Fruit fly (Drosophila melanogaster): ENCODE data around the gene bon.

bon gene

dm6 chr3R:20581376-20581775 lies 11.6 kb upstream of the bon start, which contains the start of gene CG34008:
TSS of gene CG34008 (minus strand) at chr3R:20581522.
- TF ChIP-seq pad (GFP tag; optimal IDR thresholded peaks at IDR 0.05) (no peak), Mnt (GFP tag; optimal IDR thresholded peaks at IDR 0.05) (no peak), cnc (optimal IDR thresholded peaks at IDR 0.05) (no peak), CG7101 (tag; optimal IDR thresholded peaks at IDR 0.05) (no peak), toe (GFP tag; optimal IDR thresholded peaks at IDR 0.05) (no peak), CG7045 (GFP tag; optimal IDR thresholded peaks at IDR 0.05) (no peak), bab1 (GFP tag; optimal IDR thresholded peaks at IDR 0.05) (no peak), cic (GFP tag; optimal IDR thresholded peaks at IDR 0.05) (no peak), CG14711 (tag; optimal IDR thresholded peaks at IDR 0.05) (no peak), tj (GFP tag; optimal IDR thresholded peaks at IDR 0.05) (no peak), ovo (GFP tag; optimal IDR thresholded peaks at IDR 0.05) (no peak), CG12768 (GFP tag; optimal IDR thresholded peaks at IDR 0.05) (no peak), Hr96 (GFP tag; optimal IDR thresholded peaks at IDR 0.05) (no peak)

DNA sequence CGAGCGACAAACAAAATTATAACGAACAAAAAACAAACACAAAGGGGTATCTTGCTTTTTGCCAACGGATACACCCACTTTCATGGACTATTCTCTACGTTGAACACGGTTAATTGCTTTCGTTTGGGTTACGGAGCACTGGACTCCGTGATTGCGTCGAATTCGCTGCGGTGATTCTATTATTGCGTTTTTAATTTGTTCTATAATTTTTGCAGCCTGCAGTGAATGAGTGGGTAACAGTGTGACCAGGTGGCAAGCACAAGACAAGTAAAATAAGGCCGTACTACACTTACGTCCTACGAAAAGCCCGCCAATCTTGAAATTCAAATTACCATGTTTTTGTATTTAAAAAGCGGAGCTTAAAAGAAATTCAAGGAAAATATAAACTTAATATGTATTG lies 7.4 kb upstream of the bon start, which contains the start of gene CG16953:
Gene CG16953 (minus strand): TSS at position 268 of the 400 bp plus-strand sequence.
- no peak for TF ChIP-seq kay (GFP tag; ENCODE audit: borderline replicate concordance)
- no peak for TF ChIP-seq Clk (GFP tag; optimal IDR thresholded peaks at IDR 0.05)
- peak; percentile 59 for TF ChIP-seq cic (GFP tag; optimal IDR thresholded peaks at IDR 0.05)
- no peak for TF ChIP-seq cnc (optimal IDR thresholded peaks at IDR 0.05)
- no peak for TF ChIP-seq Hr96 (GFP tag; optimal IDR thresholded peaks at IDR 0.05)
- TF ChIP-seq CG33017 (tag; optimal IDR thresholded peaks at IDR 0.05): peak; percentile 20
- no peak for TF ChIP-seq toe (GFP tag; optimal IDR thresholded peaks at IDR 0.05)
- TF ChIP-seq tj (GFP tag; optimal IDR thresholded peaks at IDR 0.05): no peak
- no peak for TF ChIP-seq CG12768 (GFP tag; optimal IDR thresholded peaks at IDR 0.05)
- peak; percentile 15 for TF ChIP-seq CG14711 (tag; optimal IDR thresholded peaks at IDR 0.05)
- TF ChIP-seq pad (GFP tag; optimal IDR thresholded peaks at IDR 0.05): no peak
- peak; percentile 67 for TF ChIP-seq bab1 (GFP tag; optimal IDR thresholded peaks at IDR 0.05)
- no peak for TF ChIP-seq CG7101 (tag; optimal IDR thresholded peaks at IDR 0.05)
- TF ChIP-seq Mnt (GFP tag; optimal IDR thresholded peaks at IDR 0.05): peak; percentile 19

dm6 chr3R:20586409-20586808 lies 6.5 kb upstream of the bon start:
- TF ChIP-seq CG7045 (GFP tag; optimal IDR thresholded peaks at IDR 0.05) (no peak), pad (GFP tag; optimal IDR thresholded peaks at IDR 0.05) (no peak), Mnt (GFP tag; optimal IDR thresholded peaks at IDR 0.05) (no peak), CG33017 (tag; optimal IDR thresholded peaks at IDR 0.05) (no peak), CG11617 (GFP tag; optimal IDR thresholded peaks at IDR 0.05) (no peak), bab1 (GFP tag; optimal IDR thresholded peaks at IDR 0.05) (no peak), Hr96 (GFP tag; optimal IDR thresholded peaks at IDR 0.05) (no peak), Clk (GFP tag; optimal IDR thresholded peaks at IDR 0.05) (no peak), CG7101 (tag; optimal IDR thresholded peaks at IDR 0.05) (no peak), cic (GFP tag; optimal IDR thresholded peaks at IDR 0.05) (no peak), ovo (GFP tag; optimal IDR thresholded peaks at IDR 0.05) (no peak), CG1620 (GFP tag; optimal IDR thresholded peaks at IDR 0.05) (no peak), Crg-1 (GFP tag; optimal IDR thresholded peaks at IDR 0.05) (no peak), toe (GFP tag; optimal IDR thresholded peaks at IDR 0.05) (no peak), CG14711 (tag; optimal IDR thresholded peaks at IDR 0.05) (no peak), kay (GFP tag; ENCODE audit: borderline replicate concordance) (no peak), cnc (optimal IDR thresholded peaks at IDR 0.05) (no peak), CG5204 (GFP tag; optimal IDR thresholded peaks at IDR 0.05) (no peak), CG12768 (GFP tag; optimal IDR thresholded peaks at IDR 0.05) (no peak)

dm6 chr3R:20587630-20588479 lies 5.1 kb upstream of the bon start, which contains the start of gene Septin2:
TSS of gene Septin2 (minus strand) at chr3R:20588356.
- TF ChIP-seq CG14711 (tag; optimal IDR thresholded peaks at IDR 0.05): peak; percentile 77
- TF ChIP-seq cic (GFP tag; optimal IDR thresholded peaks at IDR 0.05): peak; percentile 33
- TF ChIP-seq ovo (GFP tag; optimal IDR thresholded peaks at IDR 0.05): peak; percentile 38
- peak; percentile 55 for TF ChIP-seq pad (GFP tag; optimal IDR thresholded peaks at IDR 0.05)
- TF ChIP-seq Hr96 (GFP tag; optimal IDR thresholded peaks at IDR 0.05): no peak
- TF ChIP-seq CG33017 (tag; optimal IDR thresholded peaks at IDR 0.05): peak; percentile 73
- TF ChIP-seq CG12768 (GFP tag; optimal IDR thresholded peaks at IDR 0.05): peak; percentile 74
- TF ChIP-seq CG7101 (tag; optimal IDR thresholded peaks at IDR 0.05): peak; percentile 77
- peak; percentile 8 for TF ChIP-seq Crg-1 (GFP tag; optimal IDR thresholded peaks at IDR 0.05)
- peak; percentile 57 for TF ChIP-seq tj (GFP tag; optimal IDR thresholded peaks at IDR 0.05)
- no peak for TF ChIP-seq kay (GFP tag; ENCODE audit: borderline replicate concordance)
- no peak for TF ChIP-seq toe (GFP tag; optimal IDR thresholded peaks at IDR 0.05)
- no peak for TF ChIP-seq cnc (optimal IDR thresholded peaks at IDR 0.05)
- TF ChIP-seq CG1620 (GFP tag; optimal IDR thresholded peaks at IDR 0.05): peak; percentile 54
- peak; percentile 74 for TF ChIP-seq CG7045 (GFP tag; optimal IDR thresholded peaks at IDR 0.05)
- peak; percentile 78 for TF ChIP-seq bab1 (GFP tag; optimal IDR thresholded peaks at IDR 0.05)
- TF ChIP-seq Mnt (GFP tag; optimal IDR thresholded peaks at IDR 0.05): peak; percentile 45
- TF ChIP-seq Clk (GFP tag; optimal IDR thresholded peaks at IDR 0.05): peak; percentile 75
- TF ChIP-seq CG5204 (GFP tag; optimal IDR thresholded peaks at IDR 0.05): no peak
- TF ChIP-seq CG11617 (GFP tag; optimal IDR thresholded peaks at IDR 0.05): peak; percentile 77

DNA sequence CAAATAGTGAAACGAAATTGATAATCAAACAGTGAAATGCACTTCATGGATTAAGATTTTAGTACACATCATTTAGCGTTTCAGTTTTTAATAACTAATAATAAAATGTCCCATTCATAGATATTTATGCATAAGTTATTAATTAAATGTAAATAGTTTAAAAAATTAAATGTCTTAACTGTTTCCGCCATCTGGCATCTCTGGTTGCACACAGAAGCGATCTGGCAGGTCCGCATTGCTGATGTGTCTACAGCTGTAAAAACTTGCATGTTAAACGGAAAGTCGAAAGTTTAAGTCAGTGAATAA lies 4.5 kb upstream of the bon start, which contains the start of gene Srp72:
Gene Srp72 (plus strand): TSS at position 232 of the 306 bp plus-strand sequence.
- TF ChIP-seq CG1620 (GFP tag; optimal IDR thresholded peaks at IDR 0.05) (peak; percentile 35), bab1 (GFP tag; optimal IDR thresholded peaks at IDR 0.05) (peak; percentile 44), toe (GFP tag; optimal IDR thresholded peaks at IDR 0.05) (no peak), CG7045 (GFP tag; optimal IDR thresholded peaks at IDR 0.05) (peak; percentile 42), CG12768 (GFP tag; optimal IDR thresholded peaks at IDR 0.05) (peak; percentile 22), CG5204 (GFP tag; optimal IDR thresholded peaks at IDR 0.05) (no peak), Mnt (GFP tag; optimal IDR thresholded peaks at IDR 0.05) (peak; percentile 40), Crg-1 (GFP tag; optimal IDR thresholded peaks at IDR 0.05) (peak; percentile 19), tj (GFP tag; optimal IDR thresholded peaks at IDR 0.05) (no peak), kay (GFP tag; ENCODE audit: borderline replicate concordance) (no peak), pad (GFP tag; optimal IDR thresholded peaks at IDR 0.05) (peak; percentile 21), CG11617 (GFP tag; optimal IDR thresholded peaks at IDR 0.05) (peak; percentile 51), CG33017 (tag; optimal IDR thresholded peaks at IDR 0.05) (peak; percentile 1), Clk (GFP tag; optimal IDR thresholded peaks at IDR 0.05) (peak; percentile 23), CG7101 (tag; optimal IDR thresholded peaks at IDR 0.05) (peak; percentile 36), CG14711 (tag; optimal IDR thresholded peaks at IDR 0.05) (peak; percentile 38), cnc (optimal IDR thresholded peaks at IDR 0.05) (no peak)

All from whole organism, adult.